Fruit fly (Drosophila melanogaster) whole organism, prepupa: ENCODE data around the gene CG31897.
A peak's percentile ranks its signal among the peaks of the same experiment; 100 is the strongest.

Experiments used
- CG11294 ChIP-seq: fragments of 200-800 bp; sonication (Bioruptor generic); IDR thresholded peaks from 2 replicates; pipeline ENCODE4 v1.3.6; 2022; ENCODE audit warnings: missing biosample characterization, missing genetic modification characterization
- CG3032 ChIP-seq: fragments of 200-800 bp; optimal IDR thresholded peaks from 2 replicates; lab custom pipeline; 2019; ENCODE audit warnings: missing biosample characterization, mild to moderate bottlenecking, missing genetic modification characterization, moderate library complexity
- salr ChIP-seq, 2 experiments: fragments of 200-800 bp; sonication (Bioruptor generic); optimal IDR thresholded peaks; 3 replicates each; lab custom pipeline; 2016 to 2018; ENCODE audit warnings: missing biosample characterization in 2 of 2, missing genetic modification characterization in 2 of 2, mild to moderate bottlenecking in 1 of 2

DNA sequence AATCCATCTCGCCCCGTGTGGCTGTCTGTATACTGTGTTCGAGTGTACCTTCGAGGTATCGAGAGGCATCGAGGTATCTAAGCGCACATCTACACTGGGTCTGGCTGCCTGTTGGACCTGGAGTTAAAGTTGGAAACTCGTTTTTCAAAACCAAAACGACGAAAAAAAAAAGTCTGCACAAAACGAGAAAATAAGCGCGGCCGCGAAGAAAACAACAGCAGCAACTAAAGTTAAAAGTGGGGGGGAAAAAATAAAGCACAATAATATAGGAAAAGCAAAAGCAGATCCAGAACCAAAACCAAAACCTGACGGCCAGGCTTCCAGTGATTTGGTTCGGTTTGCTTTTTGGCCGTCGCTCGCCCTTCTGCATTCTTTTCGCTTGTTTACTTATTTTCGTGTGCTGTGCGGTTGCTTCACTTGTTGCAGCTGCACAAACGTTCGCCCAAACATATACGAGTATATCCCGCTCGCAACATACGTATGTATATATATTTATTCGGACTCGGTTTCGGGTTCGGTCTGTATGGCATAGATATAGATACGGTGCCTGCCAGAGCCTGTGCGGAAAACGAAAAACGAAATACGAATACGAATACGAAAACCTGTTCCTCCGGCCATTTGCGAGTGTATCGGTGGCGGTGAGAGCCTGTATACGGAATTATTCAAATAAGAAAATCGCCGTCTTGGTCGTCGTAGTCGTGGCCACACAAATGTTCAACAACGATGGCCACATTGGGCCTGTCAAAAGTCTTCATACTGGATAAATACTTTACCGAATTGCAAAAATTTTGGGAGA, 36.9 kb downstream of the CG31897 start:
- peak; percentile 77 for TF ChIP-seq CG3032
- TF ChIP-seq salr (GFP tag; optimal IDR thresholded peaks at IDR 0.05; lab: Kevin White, UChicago): peak; percentile 73 to 79
- TF ChIP-seq CG11294 (GFP tag; lab: Robert Waterston, UW): no peak
